Fruit fly (Drosophila melanogaster) whole organism, embryonic: Measurements from ENCODE around the gene CG3117.
A peak's percentile ranks its signal among the peaks of the same experiment; 100 is the strongest.

Experiments used
- BEAF-32 ChIP-seq: fragments of 200-800 bp; sonication (Bioruptor generic); optimal IDR thresholded peaks from 3 replicates; lab custom pipeline; 2017; ENCODE audit warnings: missing biosample characterization, missing genetic modification characterization, mild to moderate bottlenecking, moderate library complexity, missing genetic modification reagents
- CG10543 ChIP-seq: fragments of 200-800 bp; sonication (Bioruptor generic); optimal IDR thresholded peaks from 3 replicates; lab custom pipeline; 2017; ENCODE audit warnings: missing biosample characterization, mild to moderate bottlenecking, missing genetic modification characterization, moderate library complexity
- CG10959 ChIP-seq: fragments of 200-800 bp; sonication (Bioruptor generic); IDR thresholded peaks from 2 replicates; pipeline ENCODE4 v1.3.6; 2022; ENCODE audit warnings: missing biosample characterization, missing genetic modification characterization
- CG12769 ChIP-seq: fragments of 200-800 bp; sonication (Bioruptor generic); optimal IDR thresholded peaks from 2 replicates; lab custom pipeline; 2019; ENCODE audit warnings: missing biosample characterization, mild to moderate bottlenecking, missing genetic modification characterization, moderate library complexity
- CG17359 ChIP-seq: fragments of 200-800 bp; sonication (Bioruptor generic); optimal IDR thresholded peaks from 3 replicates; lab custom pipeline; 2018; ENCODE audit warnings: missing biosample characterization, mild to moderate bottlenecking, missing genetic modification characterization, moderate library complexity
- CG18599 ChIP-seq: fragments of 200-800 bp; sonication (Bioruptor generic); optimal IDR thresholded peaks from 3 replicates; lab custom pipeline; 2017; ENCODE audit warnings: missing biosample characterization, missing genetic modification characterization, mild to moderate bottlenecking, moderate library complexity, missing genetic modification reagents
- CG3407 ChIP-seq: fragments of 200-800 bp; sonication (Bioruptor generic); optimal IDR thresholded peaks from 2 replicates; lab custom pipeline; 2018; ENCODE audit warnings: missing biosample characterization, mild to moderate bottlenecking, missing genetic modification characterization
- CG34376 ChIP-seq: fragments of 200-800 bp; sonication (Bioruptor generic); optimal IDR thresholded peaks from 2 replicates; lab custom pipeline; 2018; ENCODE audit warnings: missing biosample characterization, mild to moderate bottlenecking, missing genetic modification characterization
- CG3995 ChIP-seq: fragments of 200-800 bp; sonication (Bioruptor generic); optimal IDR thresholded peaks from 3 replicates; lab custom pipeline; 2016; ENCODE audit warnings: missing biosample characterization, missing genetic modification characterization
- CG4854 ChIP-seq: fragments of 200-800 bp; sonication (Bioruptor generic); optimal IDR thresholded peaks from 2 replicates; lab custom pipeline; 2016; ENCODE audit warnings: missing biosample characterization, missing genetic modification characterization, inconsistent platforms
- CG5180 ChIP-seq: fragments of 200-800 bp; sonication (Bioruptor generic); optimal IDR thresholded peaks from 3 replicates; lab custom pipeline; 2017; ENCODE audit warnings: missing biosample characterization, missing genetic modification characterization, mild to moderate bottlenecking, moderate library complexity, missing genetic modification reagents
- CG6813 ChIP-seq: fragments of 200-800 bp; sonication (Bioruptor generic); optimal IDR thresholded peaks from 2 replicates; lab custom pipeline; 2017; ENCODE audit warnings: missing biosample characterization, missing genetic modification characterization, mild to moderate bottlenecking, moderate library complexity, missing genetic modification reagents
- CG8281 ChIP-seq: fragments of 200-800 bp; sonication (Bioruptor generic); optimal IDR thresholded peaks from 2 replicates; lab custom pipeline; 2018; ENCODE audit warnings: missing biosample characterization, mild to moderate bottlenecking, missing genetic modification characterization, moderate library complexity
- CG8765 ChIP-seq: fragments of 200-800 bp; sonication (Bioruptor generic); IDR thresholded peaks from 2 replicates; pipeline ENCODE4 v1.3.6; 2022; ENCODE audit warnings: missing biosample characterization, missing genetic modification characterization
- CkIIα-i1 ChIP-seq: fragments of 200-800 bp; sonication (Bioruptor generic); IDR thresholded peaks from 2 replicates; pipeline ENCODE4 v1.3.6; 2022; ENCODE audit warnings: missing biosample characterization, missing genetic modification characterization
- Deaf1 ChIP-seq: fragments of 200-800 bp; optimal IDR thresholded peaks from 3 replicates; lab custom pipeline; 2019; ENCODE audit warnings: missing biosample characterization, mild to moderate bottlenecking, missing genetic modification characterization, moderate library complexity
- Dip2 ChIP-seq: fragments of 200-800 bp; sonication (Bioruptor generic); IDR thresholded peaks from 2 replicates; pipeline ENCODE4 v1.3.6; 2022; ENCODE audit warnings: missing biosample characterization, missing genetic modification characterization
- Ets65A ChIP-seq: fragments of 200-800 bp; sonication (Bioruptor generic); peaks from one replicate; lab custom pipeline; 2016; ENCODE audit warnings: missing biosample characterization, missing genetic modification characterization
- Fer3 ChIP-seq: fragments of 200-800 bp; sonication (Bioruptor generic); optimal IDR thresholded peaks from 2 replicates; lab custom pipeline; 2018; ENCODE audit warnings: missing biosample characterization, mild to moderate bottlenecking, missing genetic modification characterization, moderate library complexity
- GATAe ChIP-seq: fragments of 200-800 bp; sonication (Bioruptor generic); conservative IDR thresholded peaks from 2 replicates; pipeline ENCODE4 v1.3.6; 2022; ENCODE audit warnings: missing biosample characterization, missing genetic modification characterization
- Hand ChIP-seq: fragments of 200-800 bp; sonication (Bioruptor generic); optimal IDR thresholded peaks from 2 replicates; lab custom pipeline; 2017; ENCODE audit warnings: mild to moderate bottlenecking, missing biosample characterization, missing genetic modification reagents, missing genetic modification characterization
- Hey ChIP-seq: fragments of 200-800 bp; sonication (Bioruptor generic); optimal IDR thresholded peaks from 3 replicates; lab custom pipeline; 2018; ENCODE audit warnings: missing biosample characterization, mild to moderate bottlenecking, missing genetic modification characterization
- HmgZ ChIP-seq: fragments of 200-800 bp; sonication (Bioruptor generic); optimal IDR thresholded peaks from 2 replicates; lab custom pipeline; 2018; ENCODE audit warnings: missing biosample characterization, mild to moderate bottlenecking, missing genetic modification characterization
- Lim3 ChIP-seq: fragments of 200-800 bp; sonication (Bioruptor generic); IDR thresholded peaks from 2 replicates; pipeline ENCODE4 v1.3.6; 2022; ENCODE audit warnings: missing biosample characterization, missing genetic modification characterization
- Med ChIP-seq: fragments of 200-800 bp; sonication (Bioruptor generic); peaks from one replicate; lab custom pipeline; 2016; ENCODE audit warnings: missing biosample characterization, missing genetic modification characterization, mild to moderate bottlenecking, inconsistent platforms, moderate library complexity
- Nf-YC ChIP-seq: fragments of 200-800 bp; optimal IDR thresholded peaks from 3 replicates; lab custom pipeline; 2019; ENCODE audit warnings: missing biosample characterization, mild to moderate bottlenecking, missing genetic modification characterization, moderate library complexity
- Pdp1 ChIP-seq, 2 experiments: fragments of 200-800 bp; sonication (Bioruptor generic); optimal IDR thresholded peaks; 3 replicates each; lab custom pipeline; 2016; ENCODE audit warnings: missing biosample characterization in 2 of 2, missing genetic modification characterization in 2 of 2, mild to moderate bottlenecking in 1 of 2, moderate library complexity in 1 of 2
- Ravus ChIP-seq: fragments of 200-800 bp; sonication (Bioruptor generic); IDR thresholded peaks from 2 replicates; pipeline ENCODE4 v1.3.6; 2022; ENCODE audit warnings: missing biosample characterization, missing genetic modification characterization
- Vsx1 ChIP-seq: fragments of 200-800 bp; sonication (Bioruptor generic); optimal IDR thresholded peaks from 2 replicates; lab custom pipeline; 2017; ENCODE audit warnings: missing biosample characterization, mild to moderate bottlenecking, missing genetic modification characterization, missing genetic modification reagents
- chinmo ChIP-seq: fragments of 200-800 bp; sonication (Bioruptor generic); IDR thresholded peaks from 4 replicates; pipeline ENCODE4 v1.3.6; 2022; ENCODE audit warnings: missing biosample characterization, missing genetic modification characterization; ENCODE audit not compliant: partially characterized antibody
- cwo ChIP-seq: fragments of 200-800 bp; sonication (Bioruptor generic); optimal IDR thresholded peaks from 3 replicates; lab custom pipeline; 2017; ENCODE audit warnings: missing biosample characterization, missing genetic modification characterization, mild to moderate bottlenecking, moderate library complexity, missing genetic modification reagents
- da ChIP-seq: fragments of 200-800 bp; sonication (Bioruptor generic); optimal IDR thresholded peaks from 2 replicates; lab custom pipeline; 2016; ENCODE audit warnings: missing biosample characterization, missing genetic modification characterization
- exex ChIP-seq: fragments of 200-800 bp; sonication (Bioruptor generic); optimal IDR thresholded peaks from 4 replicates; lab custom pipeline; 2018; ENCODE audit warnings: missing biosample characterization, mild to moderate bottlenecking, missing genetic modification characterization, moderate library complexity
- gem ChIP-seq: fragments of 200-800 bp; sonication (Bioruptor generic); optimal IDR thresholded peaks from 2 replicates; lab custom pipeline; 2019; ENCODE audit warnings: missing biosample characterization, mild to moderate bottlenecking, missing genetic modification characterization, moderate library complexity
- grn ChIP-seq: fragments of 200-800 bp; sonication (Bioruptor generic); optimal IDR thresholded peaks from 3 replicates; lab custom pipeline; 2017; ENCODE audit warnings: missing biosample characterization, missing genetic modification characterization
- gsb-n ChIP-seq: fragments of 200-800 bp; sonication (Bioruptor generic); optimal IDR thresholded peaks from 3 replicates; lab custom pipeline; 2018; ENCODE audit warnings: missing biosample characterization, mild to moderate bottlenecking, missing genetic modification characterization
- knrl ChIP-seq: fragments of 200-800 bp; sonication (Bioruptor generic); IDR thresholded peaks from 3 replicates; pipeline ENCODE4 v1.3.6; 2022; ENCODE audit warnings: missing biosample characterization, missing genetic modification characterization; ENCODE audit not compliant: partially characterized antibody
- lbe ChIP-seq: fragments of 200-800 bp; sonication (Bioruptor generic); optimal IDR thresholded peaks from 2 replicates; lab custom pipeline; 2016; ENCODE audit warnings: missing biosample characterization, mild to moderate bottlenecking, missing genetic modification characterization
- nerfin-2 ChIP-seq: fragments of 200-800 bp; sonication (Bioruptor generic); IDR thresholded peaks from 2 replicates; pipeline ENCODE4 v1.3.6; 2022; ENCODE audit warnings: missing biosample characterization, missing genetic modification characterization; ENCODE audit not compliant: partially characterized antibody
- sd ChIP-seq: fragments of 200-800 bp; sonication (Bioruptor generic); optimal IDR thresholded peaks from 3 replicates; lab custom pipeline; 2018; ENCODE audit warnings: missing biosample characterization, mild to moderate bottlenecking, missing genetic modification characterization, moderate library complexity
- sim ChIP-seq: fragments of 200-800 bp; sonication (Bioruptor generic); IDR thresholded peaks from 2 replicates; pipeline ENCODE4 v1.3.6; 2022; ENCODE audit warnings: missing biosample characterization, missing genetic modification characterization
- stwl ChIP-seq: fragments of 200-800 bp; sonication (Bioruptor generic); optimal IDR thresholded peaks from 3 replicates; lab custom pipeline; 2018; ENCODE audit warnings: missing biosample characterization, mild to moderate bottlenecking, missing genetic modification characterization, moderate library complexity
- sug ChIP-seq: fragments of 200-800 bp; optimal IDR thresholded peaks from 2 replicates; lab custom pipeline; 2019; ENCODE audit warnings: missing biosample characterization, mild to moderate bottlenecking, missing genetic modification characterization, moderate library complexity
- tna ChIP-seq: fragments of 200-800 bp; sonication (Bioruptor generic); IDR thresholded peaks from 2 replicates; pipeline ENCODE4 v1.3.6; 2022; ENCODE audit warnings: missing biosample characterization, missing genetic modification characterization; ENCODE audit not compliant: partially characterized antibody
- zen ChIP-seq: fragments of 200-800 bp; sonication (Bioruptor generic); optimal IDR thresholded peaks from 3 replicates; lab custom pipeline; 2018; ENCODE audit warnings: missing biosample characterization, mild to moderate bottlenecking, missing genetic modification characterization, moderate library complexity

The CG3117 gene

DNA sequence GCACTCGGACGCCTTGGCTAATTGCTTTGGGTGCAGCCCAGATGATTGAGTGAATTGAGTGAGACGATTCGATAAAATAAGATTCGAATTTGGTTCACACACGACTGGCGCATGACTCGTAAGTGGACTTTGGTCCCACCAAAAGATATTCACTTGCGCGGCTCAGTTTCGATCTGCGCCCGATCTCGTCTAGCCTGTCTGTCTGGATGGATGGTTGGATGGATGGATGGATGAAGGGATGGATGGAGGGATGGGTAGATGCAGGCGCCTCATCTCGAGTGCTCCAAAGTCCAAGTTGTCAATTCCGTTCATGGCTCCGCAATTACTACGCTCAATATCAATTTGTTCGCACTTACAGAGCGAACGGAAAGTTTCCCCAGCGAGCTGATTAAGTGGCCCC, 44.5 kb downstream of the CG3117 start (continued):
- TF ChIP-seq HmgZ (tag; lab: Kevin White, UChicago) (no peak), nerfin-2 (GFP tag; lab: Robert Waterston, UW) (no peak), gsb-n (no peak), Hand (GFP tag; lab: Kevin White, UChicago) (no peak), Med (peak; percentile 50), CG8281 (tag; lab: Kevin White, UChicago) (peak; percentile 96), CG4854 (GFP tag; lab: Kevin White, UChicago) (no peak), CG5180 (GFP tag; lab: Kevin White, UChicago) (peak; percentile 24)

- TF ChIP-seq tna (GFP tag; lab: Robert Waterston, UW) (no peak), Deaf1 (peak; percentile 15), exex (tag; lab: Kevin White, UChicago) (peak; percentile 93), CG3407 (no peak), sd (tag; lab: Kevin White, UChicago) (peak; percentile 70), CG3995 (peak; percentile 66), zen (tag; lab: Kevin White, UChicago) (no peak), CG8281 (tag; lab: Kevin White, UChicago) (no peak), Ets65A (GFP tag; lab: Kevin White, UChicago) (no peak), Dip2 (GFP tag; lab: Robert Waterston, UW) (no peak), cwo (GFP tag; lab: Kevin White, UChicago) (peak; percentile 83), stwl (no peak), sug (peak; percentile 86), CG10543 (GFP tag; lab: Kevin White, UChicago) (peak; percentile 29), CG12769 (tag; lab: Kevin White, UChicago) (peak; percentile 47), CG6813 (GFP tag; lab: Kevin White, UChicago) (no peak), chinmo (GFP tag; lab: Robert Waterston, UW) (0 out of 4 replicates have a peak, but pooled peaks have one; percentile 45), gem (tag; lab: Kevin White, UChicago) (no peak), BEAF-32 (GFP tag; lab: Kevin White, UChicago) (no peak), CkIIα-i1 (GFP tag; lab: Robert Waterston, UW) (no peak), knrl (GFP tag; lab: Robert Waterston, UW) (no peak), Lim3 (peak; percentile 63; the same call in 1 of the 2 replicates), Fer3 (no peak), Ravus (GFP tag; lab: Robert Waterston, UW) (no peak), Vsx1 (GFP tag; lab: Kevin White, UChicago) (peak; percentile 34), Pdp1 (GFP tag; optimal IDR thresholded peaks at IDR 0.05; lab: Kevin White, UChicago) (peak in 1 of 2 experiments; percentile 25), da (GFP tag; lab: Kevin White, UChicago) (no peak), CG18599 (GFP tag; lab: Kevin White, UChicago) (peak; percentile 44), CG10959 (GFP tag; lab: Robert Waterston, UW) (no peak), CG34376 (GFP tag; lab: Kevin White, UChicago) (peak; percentile 77), CG8765 (GFP tag; lab: Robert Waterston, UW) (no peak), grn (GFP tag; lab: Kevin White, UChicago) (peak; percentile 98), sim (no peak), Nf-YC (tag; lab: Kevin White, UChicago) (no peak), lbe (GFP tag; lab: Kevin White, UChicago) (no peak), GATAe (GFP tag; lab: Robert Waterston, UW) (peak; percentile 26; the same call in 1 of the 2 replicates), Hey (tag; lab: Kevin White, UChicago) (peak; percentile 83), CG17359 (tag; lab: Kevin White, UChicago) (no peak)
Observed at dm6 chr2L:2800956-2801776, 45.8 kb downstream of the CG3117 start.
